Worm (Caenorhabditis elegans) whole organism, midembryonic: ENCODE data around the gene F14F9.5.

Experiments used
- T22C8.4 ChIP-seq: fragments of 200-800 bp; sonication (Bioruptor generic); IDR thresholded peaks from 2 replicates; pipeline ENCODE4 v1.3.6; 2022; ENCODE audit warnings: missing genetic modification characterization, missing compliant biosample characterization
- cog-1 ChIP-seq: sonication (generic microtip); optimal IDR thresholded peaks from 2 replicates; lab custom pipeline; 2016; ENCODE audit warnings: missing genetic modification characterization, missing compliant biosample characterization
- flt-1 ChIP-seq: fragments of 200-800 bp; sonication (Bioruptor generic); IDR thresholded peaks from 2 replicates; pipeline ENCODE4 v1.3.6; 2022; ENCODE audit warnings: missing genetic modification characterization, missing compliant biosample characterization
- klf-2 ChIP-seq: fragments of 200-800 bp; sonication (Bioruptor generic); conservative IDR thresholded peaks from 2 replicates; pipeline ENCODE4 v1.3.6; 2022; ENCODE audit warnings: missing genetic modification reagents, missing genetic modification characterization, missing compliant biosample characterization
- med-1 ChIP-seq: sonication (generic microtip); optimal IDR thresholded peaks from 2 replicates; lab custom pipeline; 2017; ENCODE audit warnings: missing genetic modification characterization, mild to moderate bottlenecking, missing compliant biosample characterization, antibody characterized with exemption, missing genetic modification reagents; ENCODE audit not compliant: insufficient read depth
- ref-1 ChIP-seq: fragments of 200-800 bp; sonication (Bioruptor generic); conservative IDR thresholded peaks from 2 replicates; pipeline ENCODE4 v1.3.6; 2022; ENCODE audit warnings: missing genetic modification reagents, missing genetic modification characterization, missing compliant biosample characterization
- tab-1 ChIP-seq: fragments of 200-800 bp; sonication (Bioruptor generic); IDR thresholded peaks from 2 replicates; pipeline ENCODE4 v1.3.6; 2022; ENCODE audit warnings: missing genetic modification characterization, missing compliant biosample characterization
- ztf-23 ChIP-seq: fragments of 200-800 bp; sonication (Bioruptor generic); IDR thresholded peaks from 2 replicates; pipeline ENCODE4 v1.3.6; 2022; ENCODE audit warnings: missing genetic modification reagents, missing genetic modification characterization, missing compliant biosample characterization
- ztf-29 ChIP-seq: fragments of 200-800 bp; sonication (Bioruptor generic); IDR thresholded peaks from 2 replicates; pipeline ENCODE4 v1.3.6; 2022; ENCODE audit warnings: missing genetic modification reagents, missing genetic modification characterization, missing compliant biosample characterization

DNA sequence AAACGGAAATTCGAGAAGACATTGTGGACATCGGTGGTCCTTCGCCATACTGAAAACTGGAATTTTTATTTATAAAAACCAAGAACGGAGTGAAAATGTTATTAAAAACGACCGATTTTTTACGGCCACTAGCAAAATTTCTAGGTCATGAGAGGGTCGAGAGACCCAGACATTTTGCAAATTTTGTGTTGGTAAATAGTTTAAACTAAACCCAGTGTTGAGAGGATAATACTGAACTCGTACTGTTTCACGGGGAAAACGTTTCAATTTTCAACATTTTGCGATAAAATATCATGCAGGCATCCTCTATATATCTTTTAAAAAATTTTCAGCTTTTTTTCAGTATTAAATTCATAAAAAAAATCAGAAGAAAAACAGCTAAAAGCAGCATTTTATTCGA, 7.8 kb upstream of the F14F9.5 start, which contains the start of gene C04F5.9:
- TF ChIP-seq ztf-23 (GFP tag; lab: Robert Waterston, UW) (no peak), ref-1 (GFP tag; lab: Robert Waterston, UW) (no peak), cog-1 (no peak), klf-2 (GFP tag; lab: Robert Waterston, UW) (no peak), flt-1 (no peak), tab-1 (GFP tag; lab: Robert Waterston, UW) (no peak), ztf-29 (GFP tag; lab: Robert Waterston, UW) (no peak), med-1 (no peak), T22C8.4 (GFP tag; lab: Robert Waterston, UW) (no peak)
